Worm (Caenorhabditis elegans): Measurements from ENCODE around the gene mdf-2.

DNA sequence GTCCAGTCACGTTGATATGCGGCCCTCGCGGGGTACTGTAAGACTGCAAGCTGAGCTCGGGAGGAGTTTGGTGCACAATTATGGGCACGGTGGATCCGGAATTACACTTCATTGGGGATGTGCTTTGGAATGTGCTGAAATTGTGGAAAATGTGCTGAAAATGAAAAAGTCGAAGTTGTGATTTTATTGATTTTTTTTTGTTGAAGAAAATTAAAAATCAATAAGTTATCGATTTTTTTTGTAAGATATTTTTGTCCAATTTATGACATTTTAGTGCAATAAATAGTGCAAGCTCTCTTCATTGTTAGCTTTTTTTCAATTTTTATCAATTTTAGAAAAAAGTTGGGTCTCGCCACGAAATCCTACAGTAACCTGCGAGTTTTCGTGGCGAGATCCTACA is 24.1 kb downstream of the mdf-2 start:
- TF ChIP-seq jun-1 (tag; optimal IDR thresholded peaks at IDR 0.05) (no peak), nhr-76 (tag; optimal IDR thresholded peaks at IDR 0.05) (no peak), skn-1 (tag; optimal IDR thresholded peaks at IDR 0.05) (no peak), ceh-16 (tag; optimal IDR thresholded peaks at IDR 0.05) (no peak), nhr-23 (tag; optimal IDR thresholded peaks at IDR 0.05) (no peak)
